Fruit fly (Drosophila melanogaster) whole organism, embryonic: ENCODE data around the gene CG13884.

Experiments used
- Aef1 ChIP-seq: fragments of 200-800 bp; sonication (Bioruptor generic); IDR thresholded peaks from 3 replicates; pipeline ENCODE4 v1.3.6; 2022; ENCODE audit warnings: missing biosample characterization, missing genetic modification characterization
- B-H2 ChIP-seq: fragments of 200-800 bp; sonication (Bioruptor generic); optimal IDR thresholded peaks from 2 replicates; lab custom pipeline; 2018; ENCODE audit warnings: missing biosample characterization, mild to moderate bottlenecking, missing genetic modification characterization
- BtbVII ChIP-seq: fragments of 200-800 bp; sonication (Bioruptor generic); optimal IDR thresholded peaks from 3 replicates; lab custom pipeline; 2017; ENCODE audit warnings: missing biosample characterization, mild to moderate bottlenecking, missing genetic modification characterization
- CG10147 ChIP-seq: fragments of 200-800 bp; sonication (Bioruptor generic); optimal IDR thresholded peaks from 2 replicates; lab custom pipeline; 2019; ENCODE audit warnings: missing biosample characterization, mild to moderate bottlenecking, missing genetic modification characterization, moderate library complexity
- CG10321 ChIP-seq: fragments of 200-800 bp; sonication (Bioruptor generic); IDR thresholded peaks from 2 replicates; pipeline ENCODE4 v1.3.6; 2022; ENCODE audit warnings: missing biosample characterization, missing genetic modification characterization
- CG10543 ChIP-seq: fragments of 200-800 bp; sonication (Bioruptor generic); optimal IDR thresholded peaks from 3 replicates; lab custom pipeline; 2017; ENCODE audit warnings: missing biosample characterization, mild to moderate bottlenecking, missing genetic modification characterization, moderate library complexity
- CG10959 ChIP-seq: fragments of 200-800 bp; sonication (Bioruptor generic); IDR thresholded peaks from 2 replicates; pipeline ENCODE4 v1.3.6; 2022; ENCODE audit warnings: missing biosample characterization, missing genetic modification characterization
- CG11093 ChIP-seq: fragments of 200-800 bp; sonication (Bioruptor generic); IDR thresholded peaks from 3 replicates; pipeline ENCODE4 v1.3.6; 2022; ENCODE audit warnings: missing biosample characterization, missing genetic modification characterization
- CG11398 ChIP-seq: fragments of 200-800 bp; sonication (Bioruptor generic); optimal IDR thresholded peaks from 2 replicates; lab custom pipeline; 2016; ENCODE audit warnings: missing biosample characterization, missing genetic modification characterization
- CG11456 ChIP-seq: fragments of 200-800 bp; sonication (Bioruptor generic); IDR thresholded peaks from 3 replicates; pipeline ENCODE4 v1.3.6; 2022; ENCODE audit warnings: missing biosample characterization, missing genetic modification characterization
- CG12155 ChIP-seq: fragments of 200-800 bp; sonication (Bioruptor generic); optimal IDR thresholded peaks from 3 replicates; lab custom pipeline; 2016; ENCODE audit warnings: missing biosample characterization, missing genetic modification characterization
- CG1233 ChIP-seq: fragments of 200-800 bp; sonication (Bioruptor generic); optimal IDR thresholded peaks from 4 replicates; lab custom pipeline; 2018; ENCODE audit warnings: missing biosample characterization, mild to moderate bottlenecking, missing genetic modification characterization
- CG15073 ChIP-seq: fragments of 200-800 bp; sonication (Bioruptor generic); optimal IDR thresholded peaks from 2 replicates; lab custom pipeline; 2016; ENCODE audit warnings: missing biosample characterization, missing genetic modification characterization
- CG15269 ChIP-seq: fragments of 200-800 bp; sonication (Bioruptor generic); optimal IDR thresholded peaks from 2 replicates; lab custom pipeline; 2018; ENCODE audit warnings: missing biosample characterization, mild to moderate bottlenecking, missing genetic modification characterization, moderate library complexity
- CG1647 ChIP-seq: fragments of 200-800 bp; sonication (Bioruptor generic); optimal IDR thresholded peaks from 3 replicates; lab custom pipeline; 2016; ENCODE audit warnings: missing biosample characterization, missing genetic modification characterization
- CG17359 ChIP-seq: fragments of 200-800 bp; sonication (Bioruptor generic); optimal IDR thresholded peaks from 3 replicates; lab custom pipeline; 2018; ENCODE audit warnings: missing biosample characterization, mild to moderate bottlenecking, missing genetic modification characterization, moderate library complexity
- CG17568 ChIP-seq: fragments of 200-800 bp; sonication (Bioruptor generic); optimal IDR thresholded peaks from 2 replicates; lab custom pipeline; 2018; ENCODE audit warnings: missing biosample characterization, mild to moderate bottlenecking, missing genetic modification characterization, moderate library complexity
- CG17802 ChIP-seq: fragments of 200-800 bp; sonication (Bioruptor generic); optimal IDR thresholded peaks from 2 replicates; lab custom pipeline; 2018; ENCODE audit warnings: missing biosample characterization, mild to moderate bottlenecking, missing genetic modification characterization, moderate library complexity
- CG3281 ChIP-seq: fragments of 200-800 bp; sonication (Bioruptor generic); optimal IDR thresholded peaks from 3 replicates; lab custom pipeline; 2017; ENCODE audit warnings: missing biosample characterization, mild to moderate bottlenecking, missing genetic modification characterization
- CG43689 ChIP-seq: fragments of 200-800 bp; sonication (Bioruptor generic); IDR thresholded peaks from 2 replicates; pipeline ENCODE4 v1.3.6; 2022; ENCODE audit warnings: missing biosample characterization, missing genetic modification characterization
- CG4854 ChIP-seq: fragments of 200-800 bp; sonication (Bioruptor generic); optimal IDR thresholded peaks from 2 replicates; lab custom pipeline; 2016; ENCODE audit warnings: missing biosample characterization, missing genetic modification characterization, inconsistent platforms
- CG5180 ChIP-seq: fragments of 200-800 bp; sonication (Bioruptor generic); optimal IDR thresholded peaks from 3 replicates; lab custom pipeline; 2017; ENCODE audit warnings: missing biosample characterization, missing genetic modification characterization, mild to moderate bottlenecking, moderate library complexity, missing genetic modification reagents
- CG6654 ChIP-seq: fragments of 200-800 bp; sonication (Bioruptor generic); optimal IDR thresholded peaks from 2 replicates; lab custom pipeline; 2017; ENCODE audit warnings: missing biosample characterization, mild to moderate bottlenecking, missing genetic modification characterization
- CG6683 ChIP-seq: fragments of 200-800 bp; sonication (Bioruptor generic); optimal IDR thresholded peaks from 2 replicates; lab custom pipeline; 2017; ENCODE audit warnings: missing biosample characterization, mild to moderate bottlenecking, missing genetic modification characterization, missing genetic modification reagents
- CG7839 ChIP-seq: fragments of 200-800 bp; sonication (Bioruptor generic); optimal IDR thresholded peaks from 3 replicates; lab custom pipeline; 2018; ENCODE audit warnings: missing biosample characterization, mild to moderate bottlenecking, missing genetic modification characterization, moderate library complexity
- CG7987 ChIP-seq: fragments of 200-800 bp; sonication (Bioruptor generic); optimal IDR thresholded peaks from 2 replicates; lab custom pipeline; 2018; ENCODE audit warnings: missing biosample characterization, mild to moderate bottlenecking, missing genetic modification characterization, moderate library complexity
- CG8478 ChIP-seq: fragments of >200 bp; optimal IDR thresholded peaks from 2 replicates; lab custom pipeline; 2018
- Elba2 ChIP-seq: fragments of 200-800 bp; sonication (Bioruptor generic); optimal IDR thresholded peaks from 3 replicates; lab custom pipeline; 2016; ENCODE audit warnings: missing biosample characterization, missing genetic modification characterization
- HHEX ChIP-seq: fragments of 200-800 bp; sonication (Bioruptor generic); optimal IDR thresholded peaks from 3 replicates; lab custom pipeline; 2017; ENCODE audit warnings: missing biosample characterization, mild to moderate bottlenecking, missing genetic modification characterization, missing genetic modification reagents
- Jarid2 ChIP-seq: fragments of 200-800 bp; sonication (Bioruptor generic); optimal IDR thresholded peaks from 3 replicates; lab custom pipeline; 2017; ENCODE audit warnings: mild to moderate bottlenecking, missing biosample characterization, missing genetic modification reagents, missing genetic modification characterization
- Sin3A ChIP-seq: fragments of >200 bp; optimal IDR thresholded peaks from 2 replicates; lab custom pipeline; 2018
- Ssrp ChIP-seq: fragments of 200-800 bp; sonication (Bioruptor generic); optimal IDR thresholded peaks from 2 replicates; lab custom pipeline; 2018; ENCODE audit warnings: missing biosample characterization, mild to moderate bottlenecking, missing genetic modification characterization, moderate library complexity
- Taf1 ChIP-seq: fragments of 200-800 bp; sonication (Bioruptor generic); IDR thresholded peaks from 2 replicates; pipeline ENCODE4 v1.3.6; 2022; ENCODE audit warnings: missing biosample characterization, missing genetic modification characterization
- Usf ChIP-seq: fragments of 200-800 bp; sonication (Bioruptor generic); optimal IDR thresholded peaks from 2 replicates; lab custom pipeline; 2017; ENCODE audit warnings: missing genotype, missing biosample characterization, missing genetic modification characterization
- croc ChIP-seq: fragments of 200-800 bp; sonication (Bioruptor generic); conservative IDR thresholded peaks from 3 replicates; pipeline ENCODE4 v1.3.6; 2022; ENCODE audit warnings: missing biosample characterization, missing genetic modification characterization
- eyg ChIP-seq: fragments of 200-800 bp; sonication (Bioruptor generic); optimal IDR thresholded peaks from 3 replicates; lab custom pipeline; 2016; ENCODE audit warnings: missing biosample characterization, missing genetic modification characterization
- gt ChIP-seq: fragments of 200-800 bp; sonication (Bioruptor generic); IDR thresholded peaks from 2 replicates; pipeline ENCODE4 v1.3.6; 2022; ENCODE audit warnings: missing biosample characterization, missing genetic modification characterization
- inv ChIP-seq: fragments of 200-800 bp; sonication (Bioruptor generic); IDR thresholded peaks from 2 replicates; pipeline ENCODE4 v1.3.6; 2022; ENCODE audit warnings: missing biosample characterization, missing genetic modification characterization; ENCODE audit not compliant: partially characterized antibody
- pnt ChIP-seq: fragments of 200-800 bp; sonication (Bioruptor generic); optimal IDR thresholded peaks from 3 replicates; lab custom pipeline; 2016; ENCODE audit warnings: missing biosample characterization, missing genetic modification characterization
- row ChIP-seq: fragments of 200-800 bp; sonication (Bioruptor generic); IDR thresholded peaks from 3 replicates; pipeline ENCODE4 v1.3.6; 2022; ENCODE audit warnings: missing biosample characterization, missing genetic modification characterization
- salm ChIP-seq: fragments of 200-800 bp; sonication (Bioruptor generic); optimal IDR thresholded peaks from 2 replicates; lab custom pipeline; 2018; ENCODE audit warnings: missing biosample characterization, mild to moderate bottlenecking, missing genetic modification characterization
- sim ChIP-seq: fragments of 200-800 bp; sonication (Bioruptor generic); IDR thresholded peaks from 2 replicates; pipeline ENCODE4 v1.3.6; 2022; ENCODE audit warnings: missing biosample characterization, missing genetic modification characterization
- sima ChIP-seq: fragments of 200-800 bp; sonication (Bioruptor generic); optimal IDR thresholded peaks from 2 replicates; lab custom pipeline; 2016; ENCODE audit warnings: missing biosample characterization, missing genetic modification characterization
- slou ChIP-seq: fragments of 200-800 bp; sonication (Bioruptor generic); optimal IDR thresholded peaks from 3 replicates; lab custom pipeline; 2016; ENCODE audit warnings: missing biosample characterization, missing genetic modification characterization
- tgo ChIP-seq: fragments of 200-800 bp; sonication (Bioruptor generic); IDR thresholded peaks from 3 replicates; pipeline ENCODE4 v1.3.6; 2022; ENCODE audit warnings: missing biosample characterization, missing genetic modification characterization
- tio ChIP-seq: fragments of 200-800 bp; sonication (Bioruptor generic); optimal IDR thresholded peaks from 2 replicates; lab custom pipeline; 2017; ENCODE audit warnings: missing biosample characterization, missing genetic modification characterization, inconsistent platforms
- tll ChIP-seq, 2 experiments: fragments of 200-800 bp in 1 of 2; fragments of >200 bp in 1 of 2; sonication (Bioruptor generic) in 1 of 2; optimal IDR thresholded peaks; 2 replicates each; lab custom pipeline; 2017 to 2019; ENCODE audit warnings: missing biosample characterization in 2 of 2, missing genetic modification characterization in 2 of 2, mild to moderate bottlenecking in 1 of 2, moderate library complexity in 1 of 2
- tna ChIP-seq: fragments of 200-800 bp; sonication (Bioruptor generic); IDR thresholded peaks from 2 replicates; pipeline ENCODE4 v1.3.6; 2022; ENCODE audit warnings: missing biosample characterization, missing genetic modification characterization; ENCODE audit not compliant: partially characterized antibody
- zen ChIP-seq: fragments of 200-800 bp; sonication (Bioruptor generic); optimal IDR thresholded peaks from 3 replicates; lab custom pipeline; 2018; ENCODE audit warnings: missing biosample characterization, mild to moderate bottlenecking, missing genetic modification characterization, moderate library complexity

Gene CG13884

dm6 chr3L:377222-378071 lies 11.2 kb upstream of the CG13884 start (continued):
- TF ChIP-seq tll (GFP tag; optimal IDR thresholded peaks at IDR 0.05; lab: Kevin White, UChicago) (no peak), pnt (GFP tag; lab: Kevin White, UChicago) (no peak), B-H2 (GFP tag; lab: Kevin White, UChicago) (peak; percentile 89), CG1647 (GFP tag; lab: Kevin White, UChicago) (no peak), sima (no peak), CG17359 (tag; lab: Kevin White, UChicago) (peak; percentile 91), CG17802 (tag; lab: Kevin White, UChicago) (peak; percentile 40), CG15269 (peak; percentile 93), Jarid2 (GFP tag; lab: Kevin White, UChicago) (no peak), CG15073 (GFP tag; lab: Kevin White, UChicago) (no peak), CG7839 (tag; lab: Kevin White, UChicago) (peak; percentile 94), CG12155 (GFP tag; lab: Kevin White, UChicago) (peak; percentile 79), slou (GFP tag; lab: Kevin White, UChicago) (peak; percentile 44), CG8478 (lab: Kevin White, UChicago) (peak; percentile 76), eyg (GFP tag; lab: Kevin White, UChicago) (no peak), CG1233 (GFP tag; lab: Kevin White, UChicago) (peak; percentile 99), croc (GFP tag; lab: Robert Waterston, UW) (peak; percentile 69), Ssrp (tag; lab: Kevin White, UChicago) (peak; percentile 91), Elba2 (no peak), CG11456 (GFP tag; lab: Robert Waterston, UW) (0 out of 3 replicates have a peak, but pooled peaks have one; percentile 51), CG10321 (GFP tag; lab: Robert Waterston, UW) (peak; percentile 83), CG43689 (no peak), gt (GFP tag; lab: Robert Waterston, UW) (no peak), zen (tag; lab: Kevin White, UChicago) (peak; percentile 65), Sin3A (lab: Kevin White, UChicago) (no peak), HHEX (GFP tag; lab: Kevin White, UChicago) (peak; percentile 93), Aef1 (0 out of 3 replicates have a peak, but pooled peaks have one; percentile 30), tio (GFP tag; lab: Kevin White, UChicago) (peak; percentile 83), salm (tag; lab: Kevin White, UChicago) (peak; percentile 86), CG6683 (GFP tag; lab: Kevin White, UChicago) (peak; percentile 92), CG3281 (GFP tag; lab: Kevin White, UChicago) (peak; percentile 96), CG10959 (peak; percentile 70), row (GFP tag; lab: Robert Waterston, UW) (peak; percentile 73; the same call in 2 of the 3 replicates), tna (GFP tag; lab: Robert Waterston, UW) (no peak), sim (GFP tag; lab: Robert Waterston, UW) (peak; percentile 64; the same call in 1 of the 2 replicates), CG10147 (GFP tag; lab: Kevin White, UChicago) (peak; percentile 95), Taf1 (GFP tag; lab: Robert Waterston, UW) (peak; percentile 54), CG5180 (GFP tag; lab: Kevin White, UChicago) (peak; percentile 75), Usf (GFP tag; lab: Kevin White, UChicago) (peak; percentile 75), CG11093 (GFP tag; lab: Robert Waterston, UW) (peak; percentile 64), CG6654 (peak; percentile 81), CG7987 (GFP tag; lab: Kevin White, UChicago) (peak; percentile 68), BtbVII (peak; percentile 96), CG4854 (peak; percentile 18), CG11398 (GFP tag; lab: Kevin White, UChicago) (no peak), tgo (peak; percentile 61), inv (GFP tag; lab: Robert Waterston, UW) (no peak), CG17568 (peak; percentile 98), CG10543 (peak; percentile 92)
